Fruit fly (Drosophila melanogaster) whole organism, adult: ENCODE measurements around the gene mah.

Experiments used
- CG11617 ChIP-seq: fragments of 200-800 bp; sonication (Bioruptor generic); optimal IDR thresholded peaks from 2 replicates; lab custom pipeline; 2017; ENCODE audit warnings: mild to moderate bottlenecking, missing biosample characterization, missing genetic modification reagents, missing genetic modification characterization
- CG1620 ChIP-seq: fragments of 200-800 bp; sonication (Bioruptor generic); optimal IDR thresholded peaks from 2 replicates; lab custom pipeline; 2016; ENCODE audit warnings: missing biosample characterization, missing genetic modification characterization
- CG5204 ChIP-seq: fragments of 200-800 bp; sonication (Bioruptor generic); optimal IDR thresholded peaks from 2 replicates; lab custom pipeline; 2016; ENCODE audit warnings: missing biosample characterization, missing genetic modification characterization
- CG7045 ChIP-seq: fragments of 200-800 bp; sonication (Bioruptor generic); optimal IDR thresholded peaks from 2 replicates; lab custom pipeline; 2017; ENCODE audit warnings: missing biosample characterization, mild to moderate bottlenecking, missing genetic modification characterization
- Clk ChIP-seq: fragments of 200-800 bp; sonication (Bioruptor generic); optimal IDR thresholded peaks from 2 replicates; lab custom pipeline; 2017; ENCODE audit warnings: missing biosample characterization, missing genetic modification characterization
- Crg-1 ChIP-seq: fragments of 200-800 bp; sonication (Bioruptor generic); optimal IDR thresholded peaks from 2 replicates; lab custom pipeline; 2016; ENCODE audit warnings: missing biosample characterization, missing genetic modification characterization
- Mnt ChIP-seq: fragments of 200-800 bp; sonication (Bioruptor generic); optimal IDR thresholded peaks from 2 replicates; lab custom pipeline; 2016; ENCODE audit warnings: missing biosample characterization, mild to moderate bottlenecking, missing genetic modification characterization
- kay ChIP-seq: fragments of 200-800 bp; sonication (Bioruptor generic); peaks from one replicate; lab custom pipeline; 2016; ENCODE audit warnings: missing biosample characterization, missing genetic modification characterization, borderline replicate concordance
- toe ChIP-seq: fragments of 200-800 bp; sonication (Bioruptor generic); optimal IDR thresholded peaks from 2 replicates; lab custom pipeline; 2016; ENCODE audit warnings: missing biosample characterization, missing genetic modification characterization

- TF ChIP-seq Mnt (GFP tag; lab: Kevin White, UChicago) (no peak), CG7045 (GFP tag; lab: Kevin White, UChicago) (no peak), Clk (GFP tag; lab: Kevin White, UChicago) (no peak), kay (GFP tag; lab: Kevin White, UChicago) (no peak), CG11617 (no peak), Crg-1 (GFP tag; lab: Kevin White, UChicago) (no peak), toe (no peak), CG5204 (GFP tag; lab: Kevin White, UChicago) (no peak), CG1620 (GFP tag; lab: Kevin White, UChicago) (no peak)
Observed at dm6 chr3R:24997287-24997686, 49.9 kb downstream of the mah start.
